Fruit fly (Drosophila melanogaster) whole organism, embryonic: Measurements from ENCODE around the gene Mbs.

Experiments
- Asciz ChIP-seq: fragments of 200-800 bp; sonication (Bioruptor generic); optimal IDR thresholded peaks from 2 replicates; lab custom pipeline; 2017; ENCODE audit warnings: missing biosample characterization, mild to moderate bottlenecking, missing genetic modification characterization, missing genetic modification reagents
- Bgb ChIP-seq: fragments of 200-800 bp; sonication (Bioruptor generic); IDR thresholded peaks from 2 replicates; pipeline ENCODE4 v1.3.6; 2022; ENCODE audit warnings: missing biosample characterization, missing genetic modification characterization; ENCODE audit not compliant: partially characterized antibody
- Blimp-1 ChIP-seq: fragments of 200-800 bp; sonication (Bioruptor generic); optimal IDR thresholded peaks from 3 replicates; lab custom pipeline; 2018; ENCODE audit warnings: missing biosample characterization, missing genetic modification characterization, mild to moderate bottlenecking, moderate library complexity, missing genetic modification reagents
- CG10321 ChIP-seq: fragments of 200-800 bp; sonication (Bioruptor generic); IDR thresholded peaks from 2 replicates; pipeline ENCODE4 v1.3.6; 2022; ENCODE audit warnings: missing biosample characterization, missing genetic modification characterization
- CG11723 ChIP-seq: fragments of 200-800 bp; sonication (Bioruptor generic); optimal IDR thresholded peaks from 2 replicates; lab custom pipeline; 2017; ENCODE audit warnings: missing biosample characterization, mild to moderate bottlenecking, missing genetic modification characterization
- CG13424 ChIP-seq: fragments of 200-800 bp; sonication (Bioruptor generic); optimal IDR thresholded peaks from 2 replicates; lab custom pipeline; 2019; ENCODE audit warnings: missing biosample characterization, mild to moderate bottlenecking, missing genetic modification characterization, moderate library complexity
- CG1529 ChIP-seq: fragments of 200-800 bp; sonication (Bioruptor generic); optimal IDR thresholded peaks from 3 replicates; lab custom pipeline; 2018; ENCODE audit warnings: missing biosample characterization, missing genetic modification characterization
- CG15696 ChIP-seq: fragments of 200-800 bp; sonication (Bioruptor generic); optimal IDR thresholded peaks from 2 replicates; lab custom pipeline; 2019; ENCODE audit warnings: missing biosample characterization, mild to moderate bottlenecking, missing genetic modification characterization, moderate library complexity
- CG1647 ChIP-seq: fragments of 200-800 bp; sonication (Bioruptor generic); optimal IDR thresholded peaks from 3 replicates; lab custom pipeline; 2016; ENCODE audit warnings: missing biosample characterization, missing genetic modification characterization
- CG17912 ChIP-seq: fragments of 200-800 bp; sonication (Bioruptor generic); optimal IDR thresholded peaks from 2 replicates; lab custom pipeline; 2018; ENCODE audit warnings: missing biosample characterization, mild to moderate bottlenecking, missing genetic modification characterization
- CG18262 ChIP-seq: fragments of 200-800 bp; optimal IDR thresholded peaks from 3 replicates; lab custom pipeline; 2019; ENCODE audit warnings: missing biosample characterization, mild to moderate bottlenecking, missing genetic modification characterization, moderate library complexity
- CG18476 ChIP-seq: fragments of 200-800 bp; sonication (Bioruptor generic); optimal IDR thresholded peaks from 2 replicates; lab custom pipeline; 2016; ENCODE audit warnings: missing biosample characterization, mild to moderate bottlenecking, missing genetic modification characterization
- CG2120 ChIP-seq: fragments of 200-800 bp; sonication (Bioruptor generic); optimal IDR thresholded peaks from 3 replicates; lab custom pipeline; 2016; ENCODE audit warnings: missing biosample characterization, missing genetic modification characterization
- CG30020 ChIP-seq: fragments of 200-800 bp; optimal IDR thresholded peaks from 2 replicates; lab custom pipeline; 2019; ENCODE audit warnings: missing biosample characterization, mild to moderate bottlenecking, missing genetic modification characterization, moderate library complexity
- CG31441 ChIP-seq: fragments of 200-800 bp; sonication (Bioruptor generic); IDR thresholded peaks from 2 replicates; pipeline ENCODE4 v1.3.6; 2022; ENCODE audit warnings: missing biosample characterization, missing genetic modification characterization
- CG32772 ChIP-seq: fragments of 200-800 bp; sonication (Bioruptor generic); IDR thresholded peaks from 2 replicates; pipeline ENCODE4 v1.3.6; 2022; ENCODE audit warnings: missing biosample characterization, missing genetic modification characterization
- CG34224 ChIP-seq: fragments of 200-800 bp; sonication (Bioruptor generic); IDR thresholded peaks from 3 replicates; pipeline ENCODE4 v1.3.6; 2022; ENCODE audit warnings: missing biosample characterization, missing genetic modification characterization; ENCODE audit not compliant: partially characterized antibody
- CG4328 ChIP-seq: fragments of 200-800 bp; sonication (Bioruptor generic); optimal IDR thresholded peaks from 3 replicates; lab custom pipeline; 2017; ENCODE audit warnings: missing biosample characterization, missing genetic modification reagents, missing genetic modification characterization
- CG4820 ChIP-seq: fragments of 200-800 bp; sonication (Bioruptor generic); optimal IDR thresholded peaks from 3 replicates; lab custom pipeline; 2016; ENCODE audit warnings: missing biosample characterization, missing genetic modification characterization
- CG5953 ChIP-seq: fragments of 200-800 bp; sonication (Bioruptor generic); IDR thresholded peaks from 2 replicates; pipeline ENCODE4 v1.3.6; 2022; ENCODE audit warnings: missing biosample characterization, missing genetic modification characterization
- CG7372 ChIP-seq: fragments of 200-800 bp; sonication (Bioruptor generic); IDR thresholded peaks from 2 replicates; pipeline ENCODE4 v1.3.6; 2022; ENCODE audit warnings: missing biosample characterization, missing genetic modification characterization
- CG7745 ChIP-seq: fragments of 200-800 bp; sonication (Bioruptor generic); optimal IDR thresholded peaks from 2 replicates; lab custom pipeline; 2018; ENCODE audit warnings: missing biosample characterization, mild to moderate bottlenecking, missing genetic modification characterization, moderate library complexity
- CG9797 ChIP-seq: fragments of 200-800 bp; sonication (Bioruptor generic); optimal IDR thresholded peaks from 3 replicates; lab custom pipeline; 2018; ENCODE audit warnings: missing biosample characterization, mild to moderate bottlenecking, missing genetic modification characterization
- D ChIP-seq, 2 experiments: fragments of 200-800 bp in 1 of 2; fragments of >200 bp in 1 of 2; sonication (Bioruptor generic) in 1 of 2; optimal IDR thresholded peaks; 2 replicates in 1 of 2; 3 replicates in 1 of 2; lab custom pipeline; 2017; ENCODE audit warnings: mild to moderate bottlenecking in 1 of 2, missing biosample characterization in 1 of 2, missing genetic modification characterization in 1 of 2, missing genetic modification reagents in 1 of 2
- Dip2 ChIP-seq: fragments of 200-800 bp; sonication (Bioruptor generic); IDR thresholded peaks from 2 replicates; pipeline ENCODE4 v1.3.6; 2022; ENCODE audit warnings: missing biosample characterization, missing genetic modification characterization
- Hr3 ChIP-seq: fragments of 200-800 bp; sonication (Bioruptor generic); optimal IDR thresholded peaks from 3 replicates; lab custom pipeline; 2016; ENCODE audit warnings: missing biosample characterization, missing genetic modification characterization
- MESR4 ChIP-seq: fragments of 200-800 bp; sonication (Bioruptor generic); optimal IDR thresholded peaks from 2 replicates; lab custom pipeline; 2018; ENCODE audit warnings: missing biosample characterization, mild to moderate bottlenecking, missing genetic modification characterization, moderate library complexity
- MTF-1 ChIP-seq: fragments of 200-800 bp; sonication (Bioruptor generic); optimal IDR thresholded peaks from 2 replicates; lab custom pipeline; 2018; ENCODE audit warnings: missing biosample characterization, mild to moderate bottlenecking, missing genetic modification characterization, borderline replicate concordance
- Mes4 ChIP-seq: fragments of 200-800 bp; sonication (Bioruptor generic); optimal IDR thresholded peaks from 2 replicates; lab custom pipeline; 2016; ENCODE audit warnings: missing biosample characterization, missing genetic modification characterization
- Nf-YB ChIP-seq: fragments of 200-800 bp; sonication (Bioruptor generic); optimal IDR thresholded peaks from 3 replicates; lab custom pipeline; 2019; ENCODE audit warnings: missing biosample characterization, mild to moderate bottlenecking, missing genetic modification characterization, moderate library complexity
- Pdp1 ChIP-seq, 2 experiments: fragments of 200-800 bp; sonication (Bioruptor generic); optimal IDR thresholded peaks; 3 replicates each; lab custom pipeline; 2016; ENCODE audit warnings: missing biosample characterization in 2 of 2, missing genetic modification characterization in 2 of 2, mild to moderate bottlenecking in 1 of 2, moderate library complexity in 1 of 2
- Six4 ChIP-seq: fragments of 200-800 bp; sonication (Bioruptor generic); optimal IDR thresholded peaks from 2 replicates; lab custom pipeline; 2016; ENCODE audit warnings: missing biosample characterization, missing genetic modification characterization
- Ssrp ChIP-seq: fragments of 200-800 bp; sonication (Bioruptor generic); optimal IDR thresholded peaks from 2 replicates; lab custom pipeline; 2018; ENCODE audit warnings: missing biosample characterization, mild to moderate bottlenecking, missing genetic modification characterization, moderate library complexity
- ara ChIP-seq: fragments of 200-800 bp; sonication (Bioruptor generic); IDR thresholded peaks from 2 replicates; pipeline ENCODE4 v1.3.6; 2022; ENCODE audit warnings: missing biosample characterization, missing genetic modification characterization
- bbx ChIP-seq: fragments of 200-800 bp; sonication (Bioruptor generic); IDR thresholded peaks from 2 replicates; pipeline ENCODE4 v1.3.6; 2022; ENCODE audit warnings: missing biosample characterization, missing genetic modification characterization; ENCODE audit not compliant: partially characterized antibody
- disco-r ChIP-seq: fragments of 200-800 bp; sonication (Bioruptor generic); optimal IDR thresholded peaks from 2 replicates; lab custom pipeline; 2016; ENCODE audit warnings: missing biosample characterization, missing genetic modification characterization
- dmrt99B ChIP-seq: fragments of 200-800 bp; sonication (Bioruptor generic); optimal IDR thresholded peaks from 2 replicates; lab custom pipeline; 2018; ENCODE audit warnings: missing biosample characterization, mild to moderate bottlenecking, missing genetic modification characterization, moderate library complexity
- emc ChIP-seq: fragments of 200-800 bp; sonication (Bioruptor generic); optimal IDR thresholded peaks from 2 replicates; lab custom pipeline; 2016; ENCODE audit warnings: missing biosample characterization, missing genetic modification characterization
- h ChIP-seq: fragments of >200 bp; optimal IDR thresholded peaks from 2 replicates; lab custom pipeline; 2017
- hb ChIP-seq: fragments of 200-800 bp; sonication (Bioruptor generic); IDR thresholded peaks from 3 replicates; pipeline ENCODE4 v1.3.6; 2022; ENCODE audit warnings: missing biosample characterization, missing genetic modification characterization; ENCODE audit not compliant: partially characterized antibody
- her ChIP-seq: fragments of 200-800 bp; sonication (Bioruptor generic); optimal IDR thresholded peaks from 2 replicates; lab custom pipeline; 2016; ENCODE audit warnings: missing biosample characterization, missing genetic modification characterization
- ind ChIP-seq: fragments of 200-800 bp; sonication (Bioruptor generic); optimal IDR thresholded peaks from 3 replicates; lab custom pipeline; 2016; ENCODE audit warnings: missing biosample characterization, missing genetic modification characterization
- insv ChIP-seq, 2 experiments: fragments of 200-800 bp; sonication (Bioruptor generic); optimal IDR thresholded peaks; 3 replicates each; lab custom pipeline; 2016 to 2018; ENCODE audit warnings: missing biosample characterization in 2 of 2, missing genetic modification characterization in 2 of 2
- nom ChIP-seq: fragments of 200-800 bp; sonication (Bioruptor generic); optimal IDR thresholded peaks from 2 replicates; lab custom pipeline; 2017; ENCODE audit warnings: missing biosample characterization, missing genetic modification characterization, mild to moderate bottlenecking, moderate library complexity, missing genetic modification reagents
- tna ChIP-seq: fragments of 200-800 bp; sonication (Bioruptor generic); IDR thresholded peaks from 2 replicates; pipeline ENCODE4 v1.3.6; 2022; ENCODE audit warnings: missing biosample characterization, missing genetic modification characterization; ENCODE audit not compliant: partially characterized antibody
- trem ChIP-seq: fragments of 200-800 bp; optimal IDR thresholded peaks from 3 replicates; lab custom pipeline; 2019; ENCODE audit warnings: missing biosample characterization, mild to moderate bottlenecking, missing genetic modification characterization, moderate library complexity
- usp ChIP-seq: fragments of >200 bp; optimal IDR thresholded peaks from 2 replicates; lab custom pipeline; 2017; ENCODE audit warnings: missing biosample characterization, missing genetic modification characterization
- wek ChIP-seq: fragments of 200-800 bp; sonication (Bioruptor generic); optimal IDR thresholded peaks from 3 replicates; lab custom pipeline; 2018; ENCODE audit warnings: missing biosample characterization, mild to moderate bottlenecking, missing genetic modification characterization, moderate library complexity

Gene Mbs

dm6 chr3L:16056101-16056891, 4.5 kb downstream of the Mbs start:
- TF ChIP-seq CG10321 (GFP tag; lab: Robert Waterston, UW), result no peak
- TF ChIP-seq MESR4 (GFP tag; lab: Kevin White, UChicago), result no peak
- no peak for TF ChIP-seq ind
- TF ChIP-seq CG30020 (tag; lab: Kevin White, UChicago), result no peak
- no peak for TF ChIP-seq CG4820
- no peak for TF ChIP-seq ara (GFP tag; lab: Robert Waterston, UW)
- no peak for TF ChIP-seq CG32772 (GFP tag; lab: Robert Waterston, UW)
- no peak for TF ChIP-seq CG7372 (GFP tag; lab: Robert Waterston, UW)
- TF ChIP-seq Bgb (GFP tag; lab: Robert Waterston, UW), result no peak
- peak; percentile 49 for TF ChIP-seq Asciz
- TF ChIP-seq Hr3, result no peak
- TF ChIP-seq Ssrp (tag; lab: Kevin White, UChicago), result no peak
- no peak for TF ChIP-seq CG13424 (tag; lab: Kevin White, UChicago)
- peak; percentile 7 for TF ChIP-seq MTF-1
- TF ChIP-seq insv (GFP tag; optimal IDR thresholded peaks at IDR 0.05; lab: Kevin White, UChicago), result no peak
- TF ChIP-seq CG9797 (GFP tag; lab: Kevin White, UChicago), result no peak
- no peak for TF ChIP-seq Six4 (GFP tag; lab: Kevin White, UChicago)
- TF ChIP-seq bbx, result no peak
- TF ChIP-seq CG11723, result no peak
- TF ChIP-seq dmrt99B, result peak; percentile 14
- TF ChIP-seq Nf-YB (GFP tag; lab: Kevin White, UChicago), result no peak
- TF ChIP-seq h (lab: Kevin White, UChicago), result no peak
- TF ChIP-seq trem, result peak; percentile 9
- TF ChIP-seq usp (GFP tag; lab: Kevin White, UChicago), result no peak
- TF ChIP-seq CG7745, result peak; percentile 46
- TF ChIP-seq hb (GFP tag; lab: Robert Waterston, UW), result no peak
- TF ChIP-seq Blimp-1 (GFP tag; lab: Kevin White, UChicago), result peak; percentile 61
- TF ChIP-seq tna (GFP tag; lab: Robert Waterston, UW), result no peak
- TF ChIP-seq CG1647 (GFP tag; lab: Kevin White, UChicago), result no peak
- no peak for TF ChIP-seq her (GFP tag; lab: Kevin White, UChicago)
- TF ChIP-seq CG31441, result peak; percentile 26; the same call in 1 of the 2 replicates
- no peak for TF ChIP-seq CG5953 (GFP tag; lab: Robert Waterston, UW)
- no peak for TF ChIP-seq emc (GFP tag; lab: Kevin White, UChicago)
- TF ChIP-seq CG4328 (GFP tag; lab: Kevin White, UChicago), result no peak
- TF ChIP-seq CG2120 (GFP tag; lab: Kevin White, UChicago), result no peak
- no peak for TF ChIP-seq disco-r (GFP tag; lab: Kevin White, UChicago)
- peak in 1 of 2 experiments; percentile 55 for TF ChIP-seq Pdp1 (GFP tag; optimal IDR thresholded peaks at IDR 0.05; lab: Kevin White, UChicago)
- TF ChIP-seq CG17912 (GFP tag; lab: Kevin White, UChicago), result no peak
- TF ChIP-seq CG18476, result peak; percentile 11
- no peak for TF ChIP-seq CG34224 (GFP tag; lab: Robert Waterston, UW)
- TF ChIP-seq CG18262 (tag; lab: Kevin White, UChicago), result peak; percentile 43
- no peak for TF ChIP-seq wek (GFP tag; lab: Kevin White, UChicago)
- TF ChIP-seq D (optimal IDR thresholded peaks at IDR 0.05; lab: Kevin White, UChicago), result no peak
- peak; percentile 39 for TF ChIP-seq D (GFP tag; optimal IDR thresholded peaks at IDR 0.05; lab: Kevin White, UChicago)
- no peak for TF ChIP-seq CG1529 (GFP tag; lab: Kevin White, UChicago)
- no peak for TF ChIP-seq Mes4 (GFP tag; lab: Kevin White, UChicago)
- peak; percentile 71 for TF ChIP-seq CG15696
- peak; percentile 39 for TF ChIP-seq nom (GFP tag; lab: Kevin White, UChicago)
- no peak for TF ChIP-seq Dip2 (GFP tag; lab: Robert Waterston, UW)
